Worm (Caenorhabditis elegans) whole organism, L3 larva: ENCODE data around the gene snr-3.

Source experiments
- R02D3.7 ChIP-seq: fragments of 150-350 bp; optimal IDR thresholded peaks from 2 replicates; lab custom pipeline; 2014; ENCODE audit warnings: missing biosample characterization, missing genetic modification characterization
- ZK546.5 ChIP-seq: sonication (generic microtip); optimal IDR thresholded peaks from 2 replicates; lab custom pipeline; 2017; ENCODE audit warnings: missing biosample characterization, missing genetic modification characterization
- aly-2 ChIP-seq: fragments of 150-350 bp; optimal IDR thresholded peaks from 2 replicates; lab custom pipeline; 2014; ENCODE audit warnings: missing biosample characterization, missing genetic modification characterization
- ama-1 ChIP-seq: fragments of 150-350 bp; optimal IDR thresholded peaks from 2 replicates; lab custom pipeline; 2018
- ceh-16 ChIP-seq: sonication (generic microtip); optimal IDR thresholded peaks from 2 replicates; lab custom pipeline; 2017; ENCODE audit warnings: missing biosample characterization, missing genetic modification characterization
- ceh-28 ChIP-seq: fragments of 150-350 bp; optimal IDR thresholded peaks from 2 replicates; lab custom pipeline; 2014; ENCODE audit warnings: missing biosample characterization, missing genetic modification reagents, missing genetic modification characterization
- ceh-82 ChIP-seq: fragments of 150-350 bp; optimal IDR thresholded peaks from 2 replicates; lab custom pipeline; 2014; ENCODE audit warnings: missing biosample characterization, missing genetic modification characterization
- ceh-9 ChIP-seq: sonication (generic microtip); optimal IDR thresholded peaks from 2 replicates; lab custom pipeline; 2018; ENCODE audit warnings: missing biosample characterization, missing genetic modification characterization
- daf-12 ChIP-seq: fragments of 150-350 bp; optimal IDR thresholded peaks from 2 replicates; lab custom pipeline; 2014; ENCODE audit warnings: missing biosample characterization, missing genetic modification reagents, missing genetic modification characterization
- egl-27 ChIP-seq: sonication (generic microtip); optimal IDR thresholded peaks from 4 replicates; lab custom pipeline; 2017; ENCODE audit warnings: missing biosample characterization, missing genetic modification reagents, missing genetic modification characterization
- egl-5 ChIP-seq: fragments of 150-350 bp; optimal IDR thresholded peaks from 2 replicates; lab custom pipeline; 2017; ENCODE audit warnings: missing biosample characterization, missing genetic modification reagents, missing genetic modification characterization, inconsistent platforms
- elt-1 ChIP-seq: fragments of 150-350 bp; optimal IDR thresholded peaks from 2 replicates; lab custom pipeline; 2014; ENCODE audit warnings: missing biosample characterization, missing genetic modification characterization
- elt-2 ChIP-seq: sonication (generic microtip); optimal IDR thresholded peaks from 2 replicates; lab custom pipeline; 2016; ENCODE audit warnings: missing genetic modification reagents, mild to moderate bottlenecking, missing genetic modification characterization, missing compliant biosample characterization
- elt-3 ChIP-seq, 3 experiments: fragments of 150-350 bp in 1 of 3; sonication (generic microtip) in 2 of 3; optimal IDR thresholded peaks; 2 replicates in 2 of 3; 4 replicates in 1 of 3; lab custom pipeline; 2014 to 2017; ENCODE audit warnings: missing biosample characterization in 3 of 3, missing genetic modification characterization in 3 of 3
- eor-1 ChIP-seq, 2 experiments: fragments of 150-350 bp; optimal IDR thresholded peaks; 2 replicates each; lab custom pipeline; 2014 to 2018; ENCODE audit warnings: missing biosample characterization in 2 of 2, missing genetic modification characterization in 2 of 2
- fkh-10 ChIP-seq: sonication (generic microtip); optimal IDR thresholded peaks from 2 replicates; lab custom pipeline; 2017; ENCODE audit warnings: missing biosample characterization, missing genetic modification reagents, missing genetic modification characterization
- fkh-2 ChIP-seq: fragments of 150-350 bp; optimal IDR thresholded peaks from 2 replicates; lab custom pipeline; 2014; ENCODE audit warnings: missing biosample characterization, missing genetic modification reagents, missing genetic modification characterization
- fos-1 ChIP-seq: fragments of 150-350 bp; optimal IDR thresholded peaks from 2 replicates; lab custom pipeline; 2014; ENCODE audit warnings: missing biosample characterization, missing genetic modification characterization
- hmg-11 ChIP-seq: sonication (generic microtip); optimal IDR thresholded peaks from 2 replicates; lab custom pipeline; 2016; ENCODE audit warnings: missing genetic modification characterization, missing compliant biosample characterization
- jun-1 ChIP-seq: fragments of 150-350 bp; optimal IDR thresholded peaks from 2 replicates; lab custom pipeline; 2014; ENCODE audit warnings: missing biosample characterization, missing genetic modification reagents, missing genetic modification characterization
- lin-15B ChIP-seq: fragments of 150-350 bp; optimal IDR thresholded peaks from 2 replicates; lab custom pipeline; 2014; ENCODE audit warnings: missing biosample characterization, missing genetic modification characterization
- lin-39 ChIP-seq: fragments of 150-350 bp; optimal IDR thresholded peaks from 2 replicates; lab custom pipeline; 2018; ENCODE audit warnings: missing biosample characterization, missing genetic modification reagents, missing genetic modification characterization
- lsy-12 ChIP-seq: sonication (generic microtip); optimal IDR thresholded peaks from 2 replicates; lab custom pipeline; 2016; ENCODE audit warnings: mild to moderate bottlenecking, missing genetic modification characterization, missing compliant biosample characterization
- mdl-1 ChIP-seq: fragments of 150-350 bp; optimal IDR thresholded peaks from 2 replicates; lab custom pipeline; 2014; ENCODE audit warnings: missing biosample characterization, missing genetic modification characterization
- mml-1 ChIP-seq: fragments of 150-350 bp; sonication (generic microtip); optimal IDR thresholded peaks from 3 replicates; lab custom pipeline; 2014; ENCODE audit warnings: missing biosample characterization, missing genetic modification characterization
- nfya-1 ChIP-seq: sonication (generic microtip); optimal IDR thresholded peaks from 2 replicates; lab custom pipeline; 2017; ENCODE audit warnings: missing genetic modification characterization, mild to moderate bottlenecking, missing compliant biosample characterization, antibody characterized with exemption, moderate library complexity; ENCODE audit not compliant: insufficient read depth
- nhr-11 ChIP-seq: fragments of 150-350 bp; optimal IDR thresholded peaks from 2 replicates; lab custom pipeline; 2014; ENCODE audit warnings: missing biosample characterization, missing genetic modification characterization
- nhr-12 ChIP-seq: fragments of 150-350 bp; optimal IDR thresholded peaks from 2 replicates; lab custom pipeline; 2014; ENCODE audit warnings: missing biosample characterization, missing genetic modification characterization
- nhr-23 ChIP-seq: fragments of 150-350 bp; optimal IDR thresholded peaks from 2 replicates; lab custom pipeline; 2014; ENCODE audit warnings: missing biosample characterization, missing genetic modification reagents, missing genetic modification characterization
- nhr-237 ChIP-seq: fragments of 150-350 bp; optimal IDR thresholded peaks from 2 replicates; lab custom pipeline; 2014; ENCODE audit warnings: missing biosample characterization, missing genetic modification characterization
- nhr-25 ChIP-seq: sonication (generic microtip); optimal IDR thresholded peaks from 2 replicates; lab custom pipeline; 2017; ENCODE audit warnings: missing biosample characterization, missing genetic modification characterization
- nhr-28 ChIP-seq: fragments of 150-350 bp; optimal IDR thresholded peaks from 2 replicates; lab custom pipeline; 2014; ENCODE audit warnings: missing biosample characterization, missing genetic modification characterization
- nhr-43 ChIP-seq: sonication (generic microtip); optimal IDR thresholded peaks from 2 replicates; lab custom pipeline; 2016; ENCODE audit warnings: mild to moderate bottlenecking, missing genetic modification characterization, missing compliant biosample characterization; ENCODE audit not compliant: poor library complexity, severe bottlenecking
- nhr-67 ChIP-seq: fragments of 150-350 bp; optimal IDR thresholded peaks from 2 replicates; lab custom pipeline; 2014; ENCODE audit warnings: missing biosample characterization, missing genetic modification characterization
- nhr-76 ChIP-seq: fragments of 150-350 bp; sonication (generic microtip); optimal IDR thresholded peaks from 5 replicates; lab custom pipeline; 2014; ENCODE audit warnings: missing biosample characterization, missing genetic modification characterization
- nhr-77 ChIP-seq: fragments of 150-350 bp; optimal IDR thresholded peaks from 2 replicates; lab custom pipeline; 2014; ENCODE audit warnings: missing biosample characterization, missing genetic modification characterization
- pha-4 ChIP-seq: fragments of 150-350 bp; optimal IDR thresholded peaks from 2 replicates; lab custom pipeline; 2014; ENCODE audit warnings: missing biosample characterization, missing genetic modification reagents, missing genetic modification characterization
- pqm-1 ChIP-seq: fragments of 150-350 bp; optimal IDR thresholded peaks from 2 replicates; lab custom pipeline; 2017; ENCODE audit warnings: missing biosample characterization, missing genetic modification characterization, inconsistent platforms
- sea-2 ChIP-seq: fragments of 150-350 bp; sonication (generic microtip); optimal IDR thresholded peaks from 4 replicates; lab custom pipeline; 2014; ENCODE audit warnings: missing biosample characterization, missing genetic modification reagents, missing genetic modification characterization
- skn-1 ChIP-seq: fragments of 150-350 bp; optimal IDR thresholded peaks from 2 replicates; lab custom pipeline; 2014; ENCODE audit warnings: missing biosample characterization, missing genetic modification characterization
- snpc-4 ChIP-seq: fragments of 150-350 bp; optimal IDR thresholded peaks from 2 replicates; lab custom pipeline; 2014; ENCODE audit warnings: missing biosample characterization, missing genetic modification characterization
- tbx-2 ChIP-seq: sonication (generic microtip); optimal IDR thresholded peaks from 2 replicates; lab custom pipeline; 2016; ENCODE audit warnings: mild to moderate bottlenecking, missing genetic modification characterization, missing compliant biosample characterization
- unc-39 ChIP-seq: sonication (generic microtip); optimal IDR thresholded peaks from 4 replicates; lab custom pipeline; 2017; ENCODE audit warnings: missing biosample characterization, missing genetic modification characterization
- unc-62 ChIP-seq: fragments of 150-350 bp; sonication (generic microtip); optimal IDR thresholded peaks from 4 replicates; lab custom pipeline; 2014; ENCODE audit warnings: missing biosample characterization, missing genetic modification reagents, missing genetic modification characterization
- zag-1 ChIP-seq: fragments of 150-350 bp; optimal IDR thresholded peaks from 2 replicates; lab custom pipeline; 2014; ENCODE audit warnings: missing biosample characterization, missing genetic modification characterization
- ztf-11 ChIP-seq: fragments of 150-350 bp; optimal IDR thresholded peaks from 2 replicates; lab custom pipeline; 2014; ENCODE audit warnings: missing biosample characterization, missing genetic modification characterization
- ztf-4 ChIP-seq: fragments of 150-350 bp; optimal IDR thresholded peaks from 2 replicates; lab custom pipeline; 2014; ENCODE audit warnings: missing biosample characterization, missing genetic modification characterization

The snr-3 gene

ce11 chrII:6469340-6469739 is 20.2 kb downstream of the snr-3 start:
- TF ChIP-seq lin-15B (tag; lab: Kevin White, UChicago): no peak
- TF ChIP-seq elt-2 (tag; lab: Kevin White, UChicago): peak; percentile 62
- peak; percentile 11 for TF ChIP-seq pqm-1 (tag; lab: Kevin White, UChicago)
- TF ChIP-seq eor-1 (tag; optimal IDR thresholded peaks at IDR 0.05; lab: Kevin White, UChicago): no peak

- TF ChIP-seq egl-27 (no peak), ceh-9 (tag; lab: Kevin White, UChicago) (no peak), ztf-11 (no peak), tbx-2 (tag; lab: Kevin White, UChicago) (no peak), fkh-10 (GFP tag; lab: Kevin White, UChicago) (no peak), nhr-28 (tag; lab: Kevin White, UChicago) (no peak), mdl-1 (no peak), snpc-4 (tag; lab: Kevin White, UChicago) (no peak), ceh-28 (tag; lab: Kevin White, UChicago) (no peak), lin-39 (tag; lab: Kevin White, UChicago) (no peak), nhr-23 (tag; lab: Kevin White, UChicago) (no peak), nhr-67 (tag; lab: Kevin White, UChicago) (no peak), ZK546.5 (tag; lab: Kevin White, UChicago) (no peak), jun-1 (tag; lab: Kevin White, UChicago) (no peak), daf-12 (tag; lab: Kevin White, UChicago) (no peak), ama-1 (lab: Kevin White, UChicago) (no peak), mml-1 (no peak)
Measured at ce11 chrII:6454671-6455070, 34.9 kb downstream of the snr-3 start, which contains the start of gene aptf-1. TSS of gene aptf-1 (plus strand) at chrII:6454971.

ce11 chrII:6453341-6453806 is 36.2 kb downstream of the snr-3 start, which contains the start of gene atg-16.2:
TSS of gene atg-16.2 (minus strand) at chrII:6453391.
- TF ChIP-seq ama-1 (lab: Kevin White, UChicago): no peak
- TF ChIP-seq nhr-28 (tag; lab: Kevin White, UChicago): no peak
- no peak for TF ChIP-seq fkh-10 (GFP tag; lab: Kevin White, UChicago)
- no peak for TF ChIP-seq zag-1
- no peak for TF ChIP-seq eor-1 (tag; optimal IDR thresholded peaks at IDR 0.05; lab: Kevin White, UChicago)
- TF ChIP-seq mml-1: no peak
- no peak for TF ChIP-seq fos-1
- TF ChIP-seq pqm-1 (tag; lab: Kevin White, UChicago): no peak
- no peak for TF ChIP-seq fkh-2 (tag; lab: Kevin White, UChicago)
- no peak for TF ChIP-seq tbx-2 (tag; lab: Kevin White, UChicago)
- no peak for TF ChIP-seq elt-3 (tag; optimal IDR thresholded peaks at IDR 0.05; lab: Kevin White, UChicago)
- TF ChIP-seq nhr-25: peak; percentile 71
- no peak for TF ChIP-seq egl-27
- no peak for TF ChIP-seq unc-62 (GFP tag; lab: Kevin White, UChicago)
- no peak for TF ChIP-seq nhr-12 (tag; lab: Kevin White, UChicago)
- TF ChIP-seq jun-1 (tag; lab: Kevin White, UChicago): no peak
- no peak for TF ChIP-seq unc-39
- peak; percentile 84 for TF ChIP-seq pha-4
- no peak for TF ChIP-seq ceh-82 (tag; lab: Kevin White, UChicago)
- no peak for TF ChIP-seq sea-2
- no peak for TF ChIP-seq nhr-11 (tag; lab: Kevin White, UChicago)
- peak; percentile 58 for TF ChIP-seq nfya-1 (tag; lab: Kevin White, UChicago)
- TF ChIP-seq nhr-77: no peak
- no peak for TF ChIP-seq ceh-16 (tag; lab: Kevin White, UChicago)
- TF ChIP-seq R02D3.7 (tag; lab: Kevin White, UChicago): no peak
- no peak for TF ChIP-seq hmg-11 (tag; lab: Kevin White, UChicago)
- no peak for TF ChIP-seq ZK546.5 (tag; lab: Kevin White, UChicago)
- TF ChIP-seq mdl-1: no peak
- no peak for TF ChIP-seq nhr-67 (tag; lab: Kevin White, UChicago)
- peak; percentile 6 for TF ChIP-seq nhr-43 (tag; lab: Kevin White, UChicago)
- no peak for TF ChIP-seq nhr-237 (tag; lab: Kevin White, UChicago)
- TF ChIP-seq aly-2 (tag; lab: Kevin White, UChicago): no peak
- no peak for TF ChIP-seq ztf-4 (tag; lab: Kevin White, UChicago)
- TF ChIP-seq snpc-4 (tag; lab: Kevin White, UChicago): peak; percentile 82
- TF ChIP-seq elt-1: no peak
- TF ChIP-seq lsy-12 (tag; lab: Kevin White, UChicago): no peak
- no peak for TF ChIP-seq skn-1 (tag; lab: Kevin White, UChicago)
- no peak for TF ChIP-seq nhr-23 (tag; lab: Kevin White, UChicago)
- TF ChIP-seq ceh-28 (tag; lab: Kevin White, UChicago): no peak
- peak; percentile 39 for TF ChIP-seq elt-2 (tag; lab: Kevin White, UChicago)
- peak; percentile 42 for TF ChIP-seq lin-39 (tag; lab: Kevin White, UChicago)
- TF ChIP-seq ztf-11: no peak
- TF ChIP-seq ceh-9 (tag; lab: Kevin White, UChicago): no peak
- peak; percentile 64 for TF ChIP-seq lin-15B (tag; lab: Kevin White, UChicago)
- no peak for TF ChIP-seq nhr-76 (tag; lab: Kevin White, UChicago)
- no peak for TF ChIP-seq daf-12 (tag; lab: Kevin White, UChicago)
- TF ChIP-seq egl-5 (tag; lab: Kevin White, UChicago): peak; percentile 12
